Worm (Caenorhabditis elegans) whole organism, midembryonic: ENCODE measurements around the gene F23D12.7.

Experiments
- T22C8.4 ChIP-seq: fragments of 200-800 bp; sonication (Bioruptor generic); IDR thresholded peaks from 2 replicates; pipeline ENCODE4 v1.3.6; 2022; ENCODE audit warnings: missing genetic modification characterization, missing compliant biosample characterization
- cog-1 ChIP-seq: sonication (generic microtip); optimal IDR thresholded peaks from 2 replicates; lab custom pipeline; 2016; ENCODE audit warnings: missing genetic modification characterization, missing compliant biosample characterization
- flt-1 ChIP-seq: fragments of 200-800 bp; sonication (Bioruptor generic); IDR thresholded peaks from 2 replicates; pipeline ENCODE4 v1.3.6; 2022; ENCODE audit warnings: missing genetic modification characterization, missing compliant biosample characterization
- klf-2 ChIP-seq: fragments of 200-800 bp; sonication (Bioruptor generic); conservative IDR thresholded peaks from 2 replicates; pipeline ENCODE4 v1.3.6; 2022; ENCODE audit warnings: missing genetic modification reagents, missing genetic modification characterization, missing compliant biosample characterization
- med-1 ChIP-seq: sonication (generic microtip); optimal IDR thresholded peaks from 2 replicates; lab custom pipeline; 2017; ENCODE audit warnings: missing genetic modification characterization, mild to moderate bottlenecking, missing compliant biosample characterization, antibody characterized with exemption, missing genetic modification reagents; ENCODE audit not compliant: insufficient read depth
- ref-1 ChIP-seq: fragments of 200-800 bp; sonication (Bioruptor generic); conservative IDR thresholded peaks from 2 replicates; pipeline ENCODE4 v1.3.6; 2022; ENCODE audit warnings: missing genetic modification reagents, missing genetic modification characterization, missing compliant biosample characterization
- tab-1 ChIP-seq: fragments of 200-800 bp; sonication (Bioruptor generic); IDR thresholded peaks from 2 replicates; pipeline ENCODE4 v1.3.6; 2022; ENCODE audit warnings: missing genetic modification characterization, missing compliant biosample characterization
- ztf-23 ChIP-seq: fragments of 200-800 bp; sonication (Bioruptor generic); IDR thresholded peaks from 2 replicates; pipeline ENCODE4 v1.3.6; 2022; ENCODE audit warnings: missing genetic modification reagents, missing genetic modification characterization, missing compliant biosample characterization
- ztf-29 ChIP-seq: fragments of 200-800 bp; sonication (Bioruptor generic); IDR thresholded peaks from 2 replicates; pipeline ENCODE4 v1.3.6; 2022; ENCODE audit warnings: missing genetic modification reagents, missing genetic modification characterization, missing compliant biosample characterization

F23D12.7 gene

DNA sequence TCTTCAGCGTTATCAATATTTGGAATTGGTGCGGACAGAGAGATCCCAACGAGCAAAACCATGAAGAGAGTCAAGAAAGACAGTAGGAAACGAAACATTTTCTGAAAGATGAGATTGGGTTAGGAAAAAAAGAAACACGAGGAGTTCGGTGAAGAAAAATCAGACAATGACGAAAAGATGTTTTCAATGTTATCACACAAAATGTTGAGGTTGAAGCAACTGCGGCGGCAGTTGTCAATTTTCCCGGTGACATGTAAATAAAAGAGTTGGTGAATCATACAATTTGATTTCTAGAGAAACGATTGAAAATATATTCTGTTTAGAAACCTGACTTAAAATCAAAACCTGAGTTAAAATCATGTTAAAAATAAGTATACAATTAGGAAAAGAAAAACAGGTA lies at the start of gene F23D12.7:
TSS of gene F23D12.7 (minus strand) at position 101 of the 400 bp plus-strand sequence.
- TF ChIP-seq flt-1 (GFP tag; lab: Robert Waterston, UW) (no peak), cog-1 (tag; lab: Kevin White, UChicago) (no peak), klf-2 (GFP tag; lab: Robert Waterston, UW) (no peak), ztf-29 (no peak), T22C8.4 (no peak), ztf-23 (no peak), med-1 (GFP tag; lab: Kevin White, UChicago) (no peak), ref-1 (GFP tag; lab: Robert Waterston, UW) (no peak), tab-1 (GFP tag; lab: Robert Waterston, UW) (no peak)

DNA sequence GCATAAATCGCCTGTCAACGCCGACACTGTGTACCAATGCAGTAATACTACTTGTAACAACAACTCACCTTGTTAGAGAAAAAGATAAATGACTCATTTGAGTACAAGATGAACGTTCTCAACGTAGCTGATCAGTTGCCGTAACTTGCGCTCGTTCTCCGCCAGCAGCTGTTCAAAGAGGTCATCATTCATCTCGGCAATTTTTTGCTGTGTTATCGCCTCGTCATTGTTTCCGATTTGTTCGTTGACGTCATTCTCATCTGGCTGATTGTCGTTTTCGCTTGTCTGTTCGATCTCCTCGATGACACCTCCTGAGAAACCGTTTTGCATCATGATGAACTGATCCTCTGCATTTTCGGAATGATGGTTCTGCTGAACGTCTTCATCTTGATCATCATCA lies 49.6 kb upstream of the F23D12.7 start:
- TF ChIP-seq ref-1 (GFP tag; lab: Robert Waterston, UW) (no peak), cog-1 (tag; lab: Kevin White, UChicago) (no peak), ztf-23 (no peak), flt-1 (GFP tag; lab: Robert Waterston, UW) (no peak), med-1 (GFP tag; lab: Kevin White, UChicago) (no peak), tab-1 (GFP tag; lab: Robert Waterston, UW) (no peak), klf-2 (GFP tag; lab: Robert Waterston, UW) (no peak)

DNA sequence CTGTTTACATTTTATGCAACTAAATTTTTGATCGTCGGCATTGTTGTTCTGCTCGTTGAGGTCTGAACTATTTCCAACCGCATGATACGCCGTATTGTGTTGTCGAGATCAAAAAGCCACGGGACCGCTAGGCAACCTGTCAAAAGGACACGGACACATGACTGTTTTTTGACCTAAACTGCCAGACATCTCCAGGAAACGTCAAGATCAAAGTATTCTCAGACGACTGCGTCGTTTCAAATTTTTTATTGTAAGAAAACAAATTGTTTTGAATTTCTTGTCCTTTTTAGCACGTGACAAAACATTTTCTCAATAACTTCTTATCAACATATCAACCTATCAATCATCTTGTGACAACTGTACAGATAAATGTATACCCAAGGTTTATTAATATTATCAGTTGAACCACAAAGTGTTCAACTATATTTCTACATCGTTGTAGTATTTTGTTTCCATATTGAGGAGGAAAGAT lies 48.5 kb upstream of the F23D12.7 start:
- TF ChIP-seq cog-1 (tag; lab: Kevin White, UChicago) (no peak), ztf-29 (no peak), tab-1 (GFP tag; lab: Robert Waterston, UW) (no peak), klf-2 (GFP tag; lab: Robert Waterston, UW) (no peak), flt-1 (GFP tag; lab: Robert Waterston, UW) (no peak), ztf-23 (no peak), med-1 (GFP tag; lab: Kevin White, UChicago) (no peak), ref-1 (GFP tag; lab: Robert Waterston, UW) (no peak), T22C8.4 (no peak)

ce11 chrX:14500422-14501058 lies 46.9 kb upstream of the F23D12.7 start:
- TF ChIP-seq med-1 (GFP tag; lab: Kevin White, UChicago): no peak
- no peak for TF ChIP-seq tab-1 (GFP tag; lab: Robert Waterston, UW)
- no peak for TF ChIP-seq cog-1 (tag; lab: Kevin White, UChicago)
- TF ChIP-seq klf-2 (GFP tag; lab: Robert Waterston, UW): no peak
- TF ChIP-seq ztf-23: no peak
- no peak for TF ChIP-seq flt-1 (GFP tag; lab: Robert Waterston, UW)
- no peak for TF ChIP-seq T22C8.4
- TF ChIP-seq ztf-29: no peak
- TF ChIP-seq ref-1 (GFP tag; lab: Robert Waterston, UW): no peak

DNA sequence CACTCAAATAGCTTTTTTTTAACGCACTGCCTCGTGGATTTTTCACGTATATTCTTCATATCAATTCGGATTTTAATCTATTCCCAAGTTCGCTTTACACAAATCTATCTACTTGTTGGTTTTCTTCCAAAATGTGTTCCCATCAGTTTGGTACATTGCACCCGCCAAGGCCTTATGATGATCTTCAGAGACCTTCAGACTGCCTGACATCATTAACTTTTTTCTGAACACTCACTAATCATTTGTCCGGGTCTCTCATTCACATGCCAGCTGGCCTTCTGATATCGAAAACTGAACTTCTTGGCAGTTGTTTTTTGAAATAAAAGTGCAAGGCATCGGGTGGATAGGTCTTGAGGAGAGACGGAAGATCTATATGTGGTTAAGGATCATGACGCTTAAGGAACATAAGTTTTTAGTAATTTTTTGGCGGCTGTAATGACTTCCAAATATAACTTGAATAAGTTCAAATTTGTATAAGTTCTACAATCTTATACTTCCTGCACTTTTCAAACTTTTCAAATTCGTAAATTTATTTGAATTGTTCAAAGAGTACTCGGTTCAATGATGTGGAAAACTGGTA lies 46.3 kb upstream of the F23D12.7 start:
- TF ChIP-seq flt-1 (GFP tag; lab: Robert Waterston, UW) (no peak), ztf-23 (no peak), med-1 (GFP tag; lab: Kevin White, UChicago) (no peak), ref-1 (GFP tag; lab: Robert Waterston, UW) (no peak), cog-1 (tag; lab: Kevin White, UChicago) (no peak), T22C8.4 (no peak), klf-2 (GFP tag; lab: Robert Waterston, UW) (no peak), ztf-29 (no peak), tab-1 (GFP tag; lab: Robert Waterston, UW) (no peak)

DNA sequence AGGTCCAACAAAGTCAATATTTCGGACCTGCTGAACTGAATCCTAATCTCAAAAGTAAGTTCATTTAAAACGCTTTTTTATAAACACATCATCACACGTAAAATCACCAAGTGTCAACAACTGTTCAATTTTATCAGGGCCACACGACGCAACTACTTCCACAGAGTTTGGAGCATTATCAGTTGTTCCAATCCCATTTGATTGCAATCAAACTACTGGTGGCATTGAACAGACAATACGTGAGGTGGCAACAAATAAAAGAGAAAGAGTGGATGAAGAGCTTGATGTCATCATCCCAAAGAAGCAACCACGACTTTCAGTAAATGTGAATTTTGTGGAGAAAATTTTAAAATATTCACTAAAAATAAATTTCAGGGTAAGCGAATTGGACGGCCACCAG lies 42.9 kb upstream of the F23D12.7 start:
- TF ChIP-seq flt-1 (GFP tag; lab: Robert Waterston, UW): no peak
- no peak for TF ChIP-seq med-1 (GFP tag; lab: Kevin White, UChicago)
- TF ChIP-seq ztf-29: no peak
- TF ChIP-seq cog-1 (tag; lab: Kevin White, UChicago): no peak
- TF ChIP-seq klf-2 (GFP tag; lab: Robert Waterston, UW): no peak
- no peak for TF ChIP-seq ztf-23
- no peak for TF ChIP-seq tab-1 (GFP tag; lab: Robert Waterston, UW)
- TF ChIP-seq T22C8.4: no peak
- no peak for TF ChIP-seq ref-1 (GFP tag; lab: Robert Waterston, UW)

- TF ChIP-seq T22C8.4: no peak
- no peak for TF ChIP-seq flt-1 (GFP tag; lab: Robert Waterston, UW)
- no peak for TF ChIP-seq ztf-23
- no peak for TF ChIP-seq klf-2 (GFP tag; lab: Robert Waterston, UW)
- no peak for TF ChIP-seq tab-1 (GFP tag; lab: Robert Waterston, UW)
- no peak for TF ChIP-seq ref-1 (GFP tag; lab: Robert Waterston, UW)
- TF ChIP-seq cog-1 (tag; lab: Kevin White, UChicago): no peak
- no peak for TF ChIP-seq ztf-29
- no peak for TF ChIP-seq med-1 (GFP tag; lab: Kevin White, UChicago)
Measured at ce11 chrX:14495785-14496184, 42.1 kb upstream of the F23D12.7 start, which contains the start of gene ztf-14. Gene ztf-14 (plus strand): TSS chrX:14496085.

DNA sequence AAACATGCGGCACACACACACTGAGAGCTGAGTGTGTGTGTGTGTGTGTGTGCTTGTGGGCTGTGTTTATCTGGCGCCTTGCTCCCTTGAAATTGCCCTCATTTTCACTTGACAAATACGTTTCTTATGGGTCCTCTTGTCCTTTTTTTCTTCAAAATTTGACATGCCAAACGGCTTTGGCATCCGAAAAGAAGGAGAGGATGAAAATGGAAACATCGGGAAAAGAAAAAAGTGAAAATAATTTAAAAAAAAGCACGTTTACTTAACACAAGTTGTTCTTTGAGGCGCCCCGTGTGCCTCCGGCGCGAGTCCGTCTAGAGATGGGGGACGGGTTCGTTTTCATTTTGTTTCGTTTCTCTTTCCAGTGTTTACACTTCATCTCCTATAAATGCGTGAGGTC lies 41.4 kb upstream of the F23D12.7 start:
- TF ChIP-seq tab-1 (GFP tag; lab: Robert Waterston, UW): no peak
- TF ChIP-seq T22C8.4: no peak
- TF ChIP-seq ztf-29: no peak
- no peak for TF ChIP-seq ztf-23
- TF ChIP-seq ref-1 (GFP tag; lab: Robert Waterston, UW): no peak
- TF ChIP-seq med-1 (GFP tag; lab: Kevin White, UChicago): no peak
- no peak for TF ChIP-seq flt-1 (GFP tag; lab: Robert Waterston, UW)
- TF ChIP-seq cog-1 (tag; lab: Kevin White, UChicago): no peak
- no peak for TF ChIP-seq klf-2 (GFP tag; lab: Robert Waterston, UW)

- TF ChIP-seq flt-1 (GFP tag; lab: Robert Waterston, UW) (no peak), ztf-29 (no peak), ztf-23 (no peak), T22C8.4 (no peak), klf-2 (GFP tag; lab: Robert Waterston, UW) (no peak), ref-1 (GFP tag; lab: Robert Waterston, UW) (no peak), tab-1 (GFP tag; lab: Robert Waterston, UW) (no peak), med-1 (GFP tag; lab: Kevin White, UChicago) (no peak), cog-1 (tag; lab: Kevin White, UChicago) (no peak)
Measured at ce11 chrX:14492441-14492840, 38.8 kb upstream of the F23D12.7 start.
